Fruit fly (Drosophila melanogaster) whole organism, embryonic: ENCODE results near the gene Gmppb.

ENCODE experiments used
- Adf1 ChIP-seq: fragments of 200-800 bp; sonication (Bioruptor generic); IDR thresholded peaks from 2 replicates; pipeline ENCODE4 v1.3.6; 2022; ENCODE audit warnings: missing biosample characterization, missing genetic modification characterization
- CG10321 ChIP-seq: fragments of 200-800 bp; sonication (Bioruptor generic); IDR thresholded peaks from 2 replicates; pipeline ENCODE4 v1.3.6; 2022; ENCODE audit warnings: missing biosample characterization, missing genetic modification characterization
- CG10366 ChIP-seq: fragments of 200-800 bp; sonication (Bioruptor generic); IDR thresholded peaks from 2 replicates; pipeline ENCODE4 v1.3.6; 2022; ENCODE audit warnings: missing biosample characterization, missing genetic modification characterization
- CG10462 ChIP-seq: fragments of 200-800 bp; sonication (Bioruptor generic); optimal IDR thresholded peaks from 2 replicates; lab custom pipeline; 2016; ENCODE audit warnings: missing biosample characterization, missing genetic modification characterization
- CG11085 ChIP-seq: fragments of 200-800 bp; sonication (Bioruptor generic); IDR thresholded peaks from 2 replicates; pipeline ENCODE4 v1.3.6; 2022; ENCODE audit warnings: missing biosample characterization, missing genetic modification characterization
- CG12299 ChIP-seq: fragments of 200-800 bp; sonication (Bioruptor generic); optimal IDR thresholded peaks from 2 replicates; lab custom pipeline; 2018; ENCODE audit warnings: missing biosample characterization, mild to moderate bottlenecking, missing genetic modification characterization
- CG14014 ChIP-seq: fragments of 200-800 bp; sonication (Bioruptor generic); IDR thresholded peaks from 2 replicates; pipeline ENCODE4 v1.3.6; 2022; ENCODE audit warnings: missing biosample characterization, missing genetic modification characterization
- CG15514 ChIP-seq: fragments of 200-800 bp; sonication (Bioruptor generic); optimal IDR thresholded peaks from 3 replicates; lab custom pipeline; 2017; ENCODE audit warnings: missing biosample characterization, missing genetic modification characterization, mild to moderate bottlenecking, moderate library complexity, missing genetic modification reagents
- CG17186 ChIP-seq: fragments of 200-800 bp; sonication (Bioruptor generic); optimal IDR thresholded peaks from 3 replicates; lab custom pipeline; 2017; ENCODE audit warnings: missing biosample characterization, missing genetic modification reagents, missing genetic modification characterization
- CG17385 ChIP-seq: fragments of 200-800 bp; sonication (Bioruptor generic); optimal IDR thresholded peaks from 3 replicates; lab custom pipeline; 2018; ENCODE audit warnings: missing biosample characterization, mild to moderate bottlenecking, missing genetic modification characterization
- CG1832 ChIP-seq: fragments of 200-800 bp; sonication (Bioruptor generic); optimal IDR thresholded peaks from 2 replicates; lab custom pipeline; 2017; ENCODE audit warnings: missing biosample characterization, mild to moderate bottlenecking, missing genetic modification characterization, inconsistent platforms
- CG2120 ChIP-seq: fragments of 200-800 bp; sonication (Bioruptor generic); optimal IDR thresholded peaks from 3 replicates; lab custom pipeline; 2016; ENCODE audit warnings: missing biosample characterization, missing genetic modification characterization
- CG34224 ChIP-seq: fragments of 200-800 bp; sonication (Bioruptor generic); IDR thresholded peaks from 3 replicates; pipeline ENCODE4 v1.3.6; 2022; ENCODE audit warnings: missing biosample characterization, missing genetic modification characterization; ENCODE audit not compliant: partially characterized antibody
- CG3726 ChIP-seq: fragments of 200-800 bp; sonication (Bioruptor generic); IDR thresholded peaks from 3 replicates; pipeline ENCODE4, ENCODE4 v1.3.6; 2022; ENCODE audit warnings: missing biosample characterization, missing genetic modification characterization
- CG3847 ChIP-seq: fragments of 200-800 bp; sonication (Bioruptor generic); IDR thresholded peaks from 2 replicates; pipeline ENCODE4 v1.3.6; 2022; ENCODE audit warnings: missing biosample characterization, missing genetic modification characterization
- CG4360 ChIP-seq: fragments of 200-800 bp; sonication (Bioruptor generic); IDR thresholded peaks from 2 replicates; pipeline ENCODE4 v1.3.6; 2022; ENCODE audit warnings: missing biosample characterization, missing genetic modification characterization
- CG4707 ChIP-seq: fragments of 200-800 bp; sonication (Bioruptor generic); optimal IDR thresholded peaks from 2 replicates; lab custom pipeline; 2018; ENCODE audit warnings: missing biosample characterization, mild to moderate bottlenecking, missing genetic modification characterization, moderate library complexity
- CG6175 ChIP-seq: fragments of 200-800 bp; sonication (Bioruptor generic); IDR thresholded peaks from 3 replicates; pipeline ENCODE4 v1.3.6; 2022; ENCODE audit warnings: missing biosample characterization, missing genetic modification characterization
- CG7745 ChIP-seq: fragments of 200-800 bp; sonication (Bioruptor generic); optimal IDR thresholded peaks from 2 replicates; lab custom pipeline; 2018; ENCODE audit warnings: missing biosample characterization, mild to moderate bottlenecking, missing genetic modification characterization, moderate library complexity
- CG8478 ChIP-seq: fragments of >200 bp; optimal IDR thresholded peaks from 2 replicates; lab custom pipeline; 2018
- CG8944 ChIP-seq: fragments of 200-800 bp; sonication (Bioruptor generic); optimal IDR thresholded peaks from 3 replicates; lab custom pipeline; 2016; ENCODE audit warnings: missing biosample characterization, missing genetic modification characterization
- CG9797 ChIP-seq: fragments of 200-800 bp; sonication (Bioruptor generic); optimal IDR thresholded peaks from 3 replicates; lab custom pipeline; 2018; ENCODE audit warnings: missing biosample characterization, mild to moderate bottlenecking, missing genetic modification characterization
- D ChIP-seq, 2 experiments: fragments of 200-800 bp in 1 of 2; fragments of >200 bp in 1 of 2; sonication (Bioruptor generic) in 1 of 2; optimal IDR thresholded peaks; 2 replicates in 1 of 2; 3 replicates in 1 of 2; lab custom pipeline; 2017; ENCODE audit warnings: mild to moderate bottlenecking in 1 of 2, missing biosample characterization in 1 of 2, missing genetic modification characterization in 1 of 2, missing genetic modification reagents in 1 of 2
- Fer1 ChIP-seq: fragments of 200-800 bp; sonication (Bioruptor generic); optimal IDR thresholded peaks from 2 replicates; lab custom pipeline; 2017; ENCODE audit warnings: missing biosample characterization, mild to moderate bottlenecking, missing genetic modification characterization
- GATAe ChIP-seq: fragments of 200-800 bp; sonication (Bioruptor generic); conservative IDR thresholded peaks from 2 replicates; pipeline ENCODE4 v1.3.6; 2022; ENCODE audit warnings: missing biosample characterization, missing genetic modification characterization
- H2.0 ChIP-seq: fragments of 200-800 bp; sonication (Bioruptor generic); IDR thresholded peaks from 2 replicates; pipeline ENCODE4 v1.3.6; 2022; ENCODE audit warnings: missing biosample characterization, missing genetic modification characterization
- HmgZ ChIP-seq: fragments of 200-800 bp; sonication (Bioruptor generic); optimal IDR thresholded peaks from 2 replicates; lab custom pipeline; 2018; ENCODE audit warnings: missing biosample characterization, mild to moderate bottlenecking, missing genetic modification characterization
- abd-A ChIP-seq: fragments of 200-800 bp; sonication (Bioruptor generic); optimal IDR thresholded peaks from 3 replicates; lab custom pipeline; 2019; ENCODE audit warnings: missing biosample characterization, mild to moderate bottlenecking, missing genetic modification characterization, moderate library complexity
- br ChIP-seq: fragments of >200 bp; optimal IDR thresholded peaks from 2 replicates; lab custom pipeline; 2017
- dpn ChIP-seq, 2 experiments: fragments of 200-800 bp; sonication (Bioruptor generic); optimal IDR thresholded peaks; 3 replicates each; lab custom pipeline; 2016; ENCODE audit warnings: missing biosample characterization in 2 of 2, missing genetic modification characterization in 2 of 2
- ewg ChIP-seq: fragments of 200-800 bp; sonication (Bioruptor generic); optimal IDR thresholded peaks from 3 replicates; lab custom pipeline; 2017; ENCODE audit warnings: mild to moderate bottlenecking, missing biosample characterization, missing genetic modification reagents, missing genetic modification characterization
- grn ChIP-seq: fragments of 200-800 bp; sonication (Bioruptor generic); optimal IDR thresholded peaks from 3 replicates; lab custom pipeline; 2017; ENCODE audit warnings: missing biosample characterization, missing genetic modification characterization
- gsb-n ChIP-seq: fragments of 200-800 bp; sonication (Bioruptor generic); optimal IDR thresholded peaks from 3 replicates; lab custom pipeline; 2018; ENCODE audit warnings: missing biosample characterization, mild to moderate bottlenecking, missing genetic modification characterization
- hb ChIP-seq: fragments of 200-800 bp; sonication (Bioruptor generic); IDR thresholded peaks from 3 replicates; pipeline ENCODE4 v1.3.6; 2022; ENCODE audit warnings: missing biosample characterization, missing genetic modification characterization; ENCODE audit not compliant: partially characterized antibody
- hth ChIP-seq: fragments of >200 bp; optimal IDR thresholded peaks from 2 replicates; lab custom pipeline; 2017; ENCODE audit warnings: inconsistent platforms
- jing ChIP-seq: fragments of 200-800 bp; sonication (Bioruptor generic); optimal IDR thresholded peaks from 2 replicates; lab custom pipeline; 2018; ENCODE audit warnings: missing biosample characterization, mild to moderate bottlenecking, missing genetic modification characterization
- jumu ChIP-seq: fragments of 200-800 bp; sonication (Bioruptor generic); optimal IDR thresholded peaks from 3 replicates; lab custom pipeline; 2016; ENCODE audit warnings: missing biosample characterization, missing genetic modification characterization
- odd ChIP-seq: fragments of 200-800 bp; sonication (Bioruptor generic); optimal IDR thresholded peaks from 2 replicates; lab custom pipeline; 2017; ENCODE audit warnings: missing biosample characterization, mild to moderate bottlenecking, missing genetic modification characterization
- p53 ChIP-seq: fragments of 200-800 bp; sonication (Bioruptor generic); optimal IDR thresholded peaks from 2 replicates; lab custom pipeline; 2016; ENCODE audit warnings: missing biosample characterization, missing genetic modification characterization
- pho ChIP-seq: fragments of 200-800 bp; sonication (Bioruptor generic); optimal IDR thresholded peaks from 2 replicates; lab custom pipeline; 2016; ENCODE audit warnings: missing biosample characterization, missing genetic modification characterization
- pnt ChIP-seq: fragments of 200-800 bp; sonication (Bioruptor generic); optimal IDR thresholded peaks from 3 replicates; lab custom pipeline; 2016; ENCODE audit warnings: missing biosample characterization, missing genetic modification characterization
- rib ChIP-seq: fragments of 200-800 bp; sonication (Bioruptor generic); IDR thresholded peaks from 2 replicates; pipeline ENCODE4 v1.3.6; 2022; ENCODE audit warnings: missing biosample characterization, missing genetic modification characterization
- schlank ChIP-seq: fragments of 200-800 bp; sonication (Bioruptor generic); optimal IDR thresholded peaks from 2 replicates; lab custom pipeline; 2018; ENCODE audit warnings: missing biosample characterization, mild to moderate bottlenecking, missing genetic modification characterization
- shn ChIP-seq: fragments of 200-800 bp; sonication (Bioruptor generic); optimal IDR thresholded peaks from 3 replicates; lab custom pipeline; 2016; ENCODE audit warnings: missing biosample characterization, missing genetic modification characterization
- tgo ChIP-seq: fragments of 200-800 bp; sonication (Bioruptor generic); IDR thresholded peaks from 3 replicates; pipeline ENCODE4 v1.3.6; 2022; ENCODE audit warnings: missing biosample characterization, missing genetic modification characterization
- tll ChIP-seq, 2 experiments: fragments of 200-800 bp in 1 of 2; fragments of >200 bp in 1 of 2; sonication (Bioruptor generic) in 1 of 2; optimal IDR thresholded peaks; 2 replicates each; lab custom pipeline; 2017 to 2019; ENCODE audit warnings: missing biosample characterization in 2 of 2, missing genetic modification characterization in 2 of 2, mild to moderate bottlenecking in 1 of 2, moderate library complexity in 1 of 2
- twi ChIP-seq: fragments of 200-800 bp; optimal IDR thresholded peaks from 2 replicates; lab custom pipeline; 2019; ENCODE audit warnings: missing biosample characterization, mild to moderate bottlenecking, missing genetic modification characterization, moderate library complexity
- tx ChIP-seq: fragments of 200-800 bp; sonication (Bioruptor generic); optimal IDR thresholded peaks from 2 replicates; lab custom pipeline; 2016; ENCODE audit warnings: missing biosample characterization, missing genetic modification characterization
- wek ChIP-seq: fragments of 200-800 bp; sonication (Bioruptor generic); optimal IDR thresholded peaks from 3 replicates; lab custom pipeline; 2018; ENCODE audit warnings: missing biosample characterization, mild to moderate bottlenecking, missing genetic modification characterization, moderate library complexity
- wor ChIP-seq: fragments of 200-800 bp; sonication (Bioruptor generic); IDR thresholded peaks from 2 replicates; pipeline ENCODE4 v1.3.6; 2022; ENCODE audit warnings: missing biosample characterization, missing genetic modification characterization

Gmppb gene

dm6 chr3R:4804828-4805707 lies 6.2 kb upstream of the Gmppb start (continued):
- TF ChIP-seq hb = no peak
- TF ChIP-seq rib (GFP tag; lab: Robert Waterston, UW) = no peak
- no peak for TF ChIP-seq schlank (tag; lab: Kevin White, UChicago)
- no peak for TF ChIP-seq jing (GFP tag; lab: Kevin White, UChicago)
- peak; percentile 68 for TF ChIP-seq Fer1 (GFP tag; lab: Kevin White, UChicago)
- no peak for TF ChIP-seq wek (GFP tag; lab: Kevin White, UChicago)
- TF ChIP-seq CG4707 (GFP tag; lab: Kevin White, UChicago) = peak; percentile 25
- no peak for TF ChIP-seq jumu (GFP tag; lab: Kevin White, UChicago)
- TF ChIP-seq wor (GFP tag; lab: Robert Waterston, UW) = peak; percentile 44; the same call in 1 of the 2 replicates
- TF ChIP-seq CG2120 (GFP tag; lab: Kevin White, UChicago) = peak; percentile 18
- TF ChIP-seq CG7745 (tag; lab: Kevin White, UChicago) = no peak
- no peak for TF ChIP-seq CG34224 (GFP tag; lab: Robert Waterston, UW)
- TF ChIP-seq br (lab: Kevin White, UChicago) = no peak
- no peak; the same call in 1 of the 2 replicates for TF ChIP-seq CG10366 (GFP tag; lab: Robert Waterston, UW)
- TF ChIP-seq hth (lab: Kevin White, UChicago) = no peak
- no peak for TF ChIP-seq Adf1
- TF ChIP-seq dpn (GFP tag; optimal IDR thresholded peaks at IDR 0.05; lab: Kevin White, UChicago) = peak; percentile 40 to 50
- no peak for TF ChIP-seq CG4360 (GFP tag; lab: Robert Waterston, UW)
- TF ChIP-seq CG10462 (GFP tag; lab: Kevin White, UChicago) = peak; percentile 39
- TF ChIP-seq tgo (GFP tag; lab: Robert Waterston, UW) = peak; percentile 54; the same call in 2 of the 3 replicates
- peak; percentile 23 for TF ChIP-seq twi
- no peak for TF ChIP-seq CG8478 (lab: Kevin White, UChicago)
- peak; percentile 29 for TF ChIP-seq ewg (GFP tag; lab: Kevin White, UChicago)
- no peak for TF ChIP-seq pho (GFP tag; lab: Kevin White, UChicago)
- no peak for TF ChIP-seq CG1832 (GFP tag; lab: Kevin White, UChicago)
- TF ChIP-seq CG8944 (GFP tag; lab: Kevin White, UChicago) = no peak
- TF ChIP-seq gsb-n = peak; percentile 76
- peak; percentile 35 for TF ChIP-seq CG12299 (tag; lab: Kevin White, UChicago)
- peak; percentile 64 for TF ChIP-seq odd (GFP tag; lab: Kevin White, UChicago)
- TF ChIP-seq CG3847 (GFP tag; lab: Robert Waterston, UW) = no peak
- TF ChIP-seq GATAe = no peak
- TF ChIP-seq D (optimal IDR thresholded peaks at IDR 0.05; lab: Kevin White, UChicago) = no peak
- peak; percentile 55 for TF ChIP-seq D (GFP tag; optimal IDR thresholded peaks at IDR 0.05; lab: Kevin White, UChicago)
- TF ChIP-seq shn (GFP tag; lab: Kevin White, UChicago) = no peak
- peak; percentile 55 for TF ChIP-seq CG14014 (GFP tag; lab: Robert Waterston, UW)
- no peak for TF ChIP-seq CG6175 (GFP tag; lab: Robert Waterston, UW)
- TF ChIP-seq CG17186 (GFP tag; lab: Kevin White, UChicago) = no peak
- TF ChIP-seq CG3726 (GFP tag; lab: Robert Waterston, UW) = no peak
- TF ChIP-seq HmgZ = peak; percentile 29
- no peak for TF ChIP-seq p53 (GFP tag; lab: Kevin White, UChicago)
- no peak for TF ChIP-seq tll (GFP tag; optimal IDR thresholded peaks at IDR 0.05; lab: Kevin White, UChicago)
- TF ChIP-seq abd-A (tag; lab: Kevin White, UChicago) = peak; percentile 43
- peak; percentile 57 for TF ChIP-seq H2.0 (GFP tag; lab: Robert Waterston, UW)
- TF ChIP-seq tx (GFP tag; lab: Kevin White, UChicago) = no peak
- no peak for TF ChIP-seq CG9797 (GFP tag; lab: Kevin White, UChicago)
- TF ChIP-seq CG10321 (GFP tag; lab: Robert Waterston, UW) = peak; percentile 70
- TF ChIP-seq pnt (GFP tag; lab: Kevin White, UChicago) = no peak
- TF ChIP-seq grn = no peak
- peak; percentile 26 for TF ChIP-seq CG15514 (GFP tag; lab: Kevin White, UChicago)
- peak; percentile 40; the same call in 1 of the 2 replicates for TF ChIP-seq CG11085 (GFP tag; lab: Robert Waterston, UW)
- peak; percentile 66 for TF ChIP-seq CG17385 (GFP tag; lab: Kevin White, UChicago)
